Worm (Caenorhabditis elegans) whole organism, midembryonic: ENCODE data around the gene ins-16.

ENCODE experiments used
- cog-1 ChIP-seq: sonication (generic microtip); optimal IDR thresholded peaks from 2 replicates; lab custom pipeline; 2016; ENCODE audit warnings: missing genetic modification characterization, missing compliant biosample characterization
- flt-1 ChIP-seq: fragments of 200-800 bp; sonication (Bioruptor generic); IDR thresholded peaks from 2 replicates; pipeline ENCODE4 v1.3.6; 2022; ENCODE audit warnings: missing genetic modification characterization, missing compliant biosample characterization
- klf-2 ChIP-seq: fragments of 200-800 bp; sonication (Bioruptor generic); conservative IDR thresholded peaks from 2 replicates; pipeline ENCODE4 v1.3.6; 2022; ENCODE audit warnings: missing genetic modification reagents, missing genetic modification characterization, missing compliant biosample characterization
- ref-1 ChIP-seq: fragments of 200-800 bp; sonication (Bioruptor generic); conservative IDR thresholded peaks from 2 replicates; pipeline ENCODE4 v1.3.6; 2022; ENCODE audit warnings: missing genetic modification reagents, missing genetic modification characterization, missing compliant biosample characterization
- tab-1 ChIP-seq: fragments of 200-800 bp; sonication (Bioruptor generic); IDR thresholded peaks from 2 replicates; pipeline ENCODE4 v1.3.6; 2022; ENCODE audit warnings: missing genetic modification characterization, missing compliant biosample characterization
- ztf-23 ChIP-seq: fragments of 200-800 bp; sonication (Bioruptor generic); IDR thresholded peaks from 2 replicates; pipeline ENCODE4 v1.3.6; 2022; ENCODE audit warnings: missing genetic modification reagents, missing genetic modification characterization, missing compliant biosample characterization
- ztf-29 ChIP-seq: fragments of 200-800 bp; sonication (Bioruptor generic); IDR thresholded peaks from 2 replicates; pipeline ENCODE4 v1.3.6; 2022; ENCODE audit warnings: missing genetic modification reagents, missing genetic modification characterization, missing compliant biosample characterization

DNA sequence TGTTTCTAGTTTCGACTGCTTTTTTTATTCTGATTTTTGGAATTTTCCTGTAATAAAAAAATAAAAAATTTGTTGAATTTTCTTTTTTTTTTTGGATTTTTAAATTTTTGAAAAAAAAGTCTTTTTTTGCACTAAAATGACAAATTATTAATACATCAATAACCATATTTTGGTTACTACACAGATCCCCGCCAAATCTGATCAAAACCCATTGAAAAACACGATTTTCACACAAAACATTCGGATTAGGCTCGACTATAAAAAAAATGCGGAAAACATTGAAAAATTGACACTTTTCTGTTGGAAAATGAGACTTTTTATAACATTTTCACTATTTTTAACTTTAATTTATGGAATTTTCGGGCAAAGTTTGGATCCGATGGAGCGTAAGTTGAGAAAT lies 49.5 kb upstream of the ins-16 start, which contains the start of gene Y48G9A.7:
- TF ChIP-seq flt-1 (GFP tag; lab: Robert Waterston, UW), result no peak
- no peak for TF ChIP-seq tab-1
- no peak for TF ChIP-seq ztf-23 (GFP tag; lab: Robert Waterston, UW)
- TF ChIP-seq cog-1 (tag; lab: Kevin White, UChicago), result no peak
- no peak for TF ChIP-seq klf-2
- no peak for TF ChIP-seq ref-1 (GFP tag; lab: Robert Waterston, UW)
- no peak for TF ChIP-seq ztf-29 (GFP tag; lab: Robert Waterston, UW)
